Worm (Caenorhabditis elegans) whole organism, L1 larva: ENCODE measurements around the gene col-157.

Experiments used
- C04F5.9 ChIP-seq: sonication (generic microtip); optimal IDR thresholded peaks from 2 replicates; lab custom pipeline; 2016; ENCODE audit warnings: missing genetic modification characterization, missing compliant biosample characterization
- alr-1 ChIP-seq: fragments of 200-800 bp; sonication (Bioruptor generic); optimal IDR thresholded peaks from 2 replicates; lab custom pipeline; 2018; ENCODE audit warnings: borderline replicate concordance, mild to moderate bottlenecking, missing genetic modification characterization, missing compliant biosample characterization
- aly-2 ChIP-seq: fragments of 150-350 bp; optimal IDR thresholded peaks from 2 replicates; lab custom pipeline; 2014; ENCODE audit warnings: missing biosample characterization, missing genetic modification characterization
- ama-1 ChIP-seq: fragments of 150-350 bp; optimal IDR thresholded peaks from 2 replicates; lab custom pipeline; 2014
- blmp-1 ChIP-seq: fragments of 150-350 bp; optimal IDR thresholded peaks from 2 replicates; lab custom pipeline; 2014; ENCODE audit warnings: missing biosample characterization, missing genetic modification characterization
- ceh-63 ChIP-seq: fragments of 200-800 bp; sonication (Bioruptor generic); optimal IDR thresholded peaks from 2 replicates; lab custom pipeline; 2018; ENCODE audit warnings: mild to moderate bottlenecking, missing genetic modification characterization, missing compliant biosample characterization
- ceh-8 ChIP-seq: fragments of 200-800 bp; sonication (Bioruptor generic); optimal IDR thresholded peaks from 2 replicates; lab custom pipeline; 2018; ENCODE audit warnings: mild to moderate bottlenecking, missing genetic modification characterization, moderate library complexity, missing compliant biosample characterization
- ceh-82 ChIP-seq, 3 experiments: fragments of 150-350 bp in 1 of 3; sonication (generic microtip) in 2 of 3; optimal IDR thresholded peaks; 2 replicates each; lab custom pipeline; 2014 to 2017; ENCODE audit warnings: missing biosample characterization in 3 of 3, missing genetic modification characterization in 3 of 3
- ces-1 ChIP-seq: fragments of 150-350 bp; optimal IDR thresholded peaks from 2 replicates; lab custom pipeline; 2014; ENCODE audit warnings: missing biosample characterization, missing genetic modification reagents, missing genetic modification characterization
- dpl-1 ChIP-seq, 3 experiments: fragments of 150-350 bp in 2 of 3; sonication (generic microtip) in 1 of 3; optimal IDR thresholded peaks; 2 replicates each; lab custom pipeline; 2014 to 2017; ENCODE audit warnings: missing biosample characterization in 3 of 3, missing genetic modification characterization in 3 of 3, missing genetic modification reagents in 3 of 3
- efl-1 ChIP-seq, 4 experiments: fragments of 150-350 bp; optimal IDR thresholded peaks in 3 of 4; peaks in 1 of 4; 1 replicate in 1 of 4; 2 replicates in 3 of 4; lab custom pipeline; 2014; ENCODE audit warnings: missing biosample characterization in 2 of 4, missing genetic modification characterization in 2 of 4, missing genetic modification reagents in 2 of 4
- efl-3 ChIP-seq: fragments of 200-800 bp; sonication (Bioruptor generic); optimal IDR thresholded peaks from 2 replicates; lab custom pipeline; 2018; ENCODE audit warnings: mild to moderate bottlenecking, missing genetic modification characterization, missing compliant biosample characterization
- egl-13 ChIP-seq: sonication (generic microtip); optimal IDR thresholded peaks from 2 replicates; lab custom pipeline; 2016; ENCODE audit warnings: missing genotype, missing genetic modification reagents, missing genetic modification characterization, missing compliant biosample characterization
- egl-27 ChIP-seq, 2 experiments: fragments of 150-350 bp in 1 of 2; sonication (generic microtip); optimal IDR thresholded peaks; 3 replicates each; lab custom pipeline; 2017 to 2018; ENCODE audit warnings: missing biosample characterization in 2 of 2, missing genetic modification characterization in 2 of 2, missing genetic modification reagents in 2 of 2
- elt-2 ChIP-seq: sonication (generic microtip); optimal IDR thresholded peaks from 2 replicates; lab custom pipeline; 2016; ENCODE audit warnings: missing genetic modification characterization, mild to moderate bottlenecking, inconsistent platforms, missing compliant biosample characterization, missing genetic modification reagents
- hpl-2 ChIP-seq: fragments of 150-350 bp; optimal IDR thresholded peaks from 2 replicates; lab custom pipeline; 2014; ENCODE audit warnings: missing biosample characterization, missing genetic modification reagents, missing genetic modification characterization
- lin-13 ChIP-seq: fragments of 150-350 bp; optimal IDR thresholded peaks from 2 replicates; lab custom pipeline; 2014; ENCODE audit warnings: missing biosample characterization, missing genetic modification reagents, missing genetic modification characterization
- lin-14 ChIP-seq: fragments of 200-800 bp; sonication (Bioruptor generic); optimal IDR thresholded peaks from 2 replicates; lab custom pipeline; 2018; ENCODE audit warnings: mild to moderate bottlenecking, missing genetic modification characterization, moderate library complexity, missing compliant biosample characterization
- lin-35 ChIP-seq, 2 experiments: fragments of 150-350 bp; optimal IDR thresholded peaks; 2 replicates each; lab custom pipeline; 2014; ENCODE audit warnings: missing biosample characterization in 2 of 2, missing genetic modification characterization in 2 of 2, missing genetic modification reagents in 2 of 2
- lir-3 ChIP-seq: sonication (generic microtip); optimal IDR thresholded peaks from 2 replicates; lab custom pipeline; 2016; ENCODE audit warnings: mild to moderate bottlenecking, missing genetic modification characterization, moderate library complexity, missing compliant biosample characterization; ENCODE audit not compliant: poor library complexity
- mab-9 ChIP-seq: fragments of 200-800 bp; sonication (Bioruptor generic); IDR thresholded peaks from 2 replicates; pipeline ENCODE4 v1.3.6; 2022; ENCODE audit warnings: missing genetic modification reagents, missing genetic modification characterization, missing compliant biosample characterization
- mef-2 ChIP-seq: fragments of 150-350 bp; optimal IDR thresholded peaks from 2 replicates; lab custom pipeline; 2014; ENCODE audit warnings: missing biosample characterization, missing genetic modification characterization
- mep-1 ChIP-seq: fragments of 150-350 bp; optimal IDR thresholded peaks from 2 replicates; lab custom pipeline; 2014; ENCODE audit warnings: missing biosample characterization, missing genetic modification characterization
- nhr-12 ChIP-seq: sonication (generic microtip); optimal IDR thresholded peaks from 2 replicates; lab custom pipeline; 2017; ENCODE audit warnings: missing biosample characterization, missing genetic modification characterization
- nhr-20 ChIP-seq: sonication (generic microtip); optimal IDR thresholded peaks from 2 replicates; lab custom pipeline; 2016; ENCODE audit warnings: mild to moderate bottlenecking, missing genetic modification characterization, missing compliant biosample characterization
- nhr-237 ChIP-seq: fragments of 150-350 bp; optimal IDR thresholded peaks from 2 replicates; lab custom pipeline; 2014; ENCODE audit warnings: missing biosample characterization, missing genetic modification characterization
- nhr-71 ChIP-seq: sonication (generic microtip); optimal IDR thresholded peaks from 2 replicates; lab custom pipeline; 2016; ENCODE audit warnings: mild to moderate bottlenecking, missing genetic modification characterization, moderate library complexity, missing compliant biosample characterization
- nhr-85 ChIP-seq: sonication (generic microtip); peaks from one replicate; lab custom pipeline; 2016; ENCODE audit warnings: missing genetic modification characterization, inconsistent platforms, missing compliant biosample characterization
- nhr-90 ChIP-seq: sonication (generic microtip); optimal IDR thresholded peaks from 2 replicates; lab custom pipeline; 2016; ENCODE audit warnings: mild to moderate bottlenecking, missing genetic modification characterization, missing compliant biosample characterization; ENCODE audit not compliant: poor library complexity
- pax-3 ChIP-seq: fragments of 200-800 bp; sonication (Bioruptor generic); optimal IDR thresholded peaks from 2 replicates; lab custom pipeline; 2018; ENCODE audit warnings: mild to moderate bottlenecking, missing genetic modification characterization, moderate library complexity, missing compliant biosample characterization
- pqm-1 ChIP-seq: sonication (generic microtip); optimal IDR thresholded peaks from 3 replicates; lab custom pipeline; 2017; ENCODE audit warnings: missing biosample characterization, missing genetic modification characterization
- rnt-1 ChIP-seq: sonication (generic microtip); optimal IDR thresholded peaks from 2 replicates; lab custom pipeline; 2016; ENCODE audit warnings: mild to moderate bottlenecking, missing genetic modification characterization, moderate library complexity, missing compliant biosample characterization
- snpc-4 ChIP-seq: fragments of 150-350 bp; optimal IDR thresholded peaks from 2 replicates; lab custom pipeline; 2014; ENCODE audit warnings: missing biosample characterization, missing genetic modification characterization
- sptf-1 ChIP-seq: fragments of 150-350 bp; optimal IDR thresholded peaks from 2 replicates; lab custom pipeline; 2014; ENCODE audit warnings: missing biosample characterization, missing genetic modification characterization
- unc-86 ChIP-seq: sonication (generic microtip); optimal IDR thresholded peaks from 2 replicates; lab custom pipeline; 2016; ENCODE audit warnings: missing genetic modification characterization, missing compliant biosample characterization
- xbp-1 ChIP-seq: sonication (generic microtip); optimal IDR thresholded peaks from 2 replicates; lab custom pipeline; 2016; ENCODE audit warnings: missing genetic modification characterization, missing compliant biosample characterization
- zag-1 ChIP-seq: fragments of 150-350 bp; optimal IDR thresholded peaks from 2 replicates; lab custom pipeline; 2014; ENCODE audit warnings: missing biosample characterization, missing genetic modification characterization
- ztf-11 ChIP-seq, 2 experiments: sonication (generic microtip); optimal IDR thresholded peaks; 2 replicates each; lab custom pipeline; 2016 to 2017; ENCODE audit warnings: missing genetic modification characterization in 2 of 2, missing biosample characterization in 1 of 2, missing compliant biosample characterization in 1 of 2

col-157 gene

DNA sequence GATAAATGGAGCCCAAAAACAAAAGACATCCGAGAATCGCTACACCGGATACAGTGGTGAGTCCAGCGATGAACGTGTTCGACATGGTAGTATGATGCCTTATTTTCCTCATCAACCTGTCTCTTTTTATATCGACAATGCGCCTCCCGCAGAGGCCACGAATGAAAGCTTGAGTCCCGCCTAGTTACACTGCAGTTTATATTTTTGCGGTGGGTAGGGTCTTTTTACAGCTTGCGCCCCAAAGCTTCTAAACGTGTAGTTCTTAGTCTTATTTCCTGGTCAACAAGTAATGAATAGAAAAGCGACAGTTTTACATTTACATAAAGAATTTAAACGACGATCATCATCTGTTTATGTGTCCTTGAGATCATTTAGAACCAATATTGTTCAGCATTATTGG lies 33.6 kb upstream of the col-157 start, which contains the start of gene col-156:
Gene col-156 (minus strand): TSS at position 101 of the 400 bp plus-strand sequence.
- TF ChIP-seq aly-2 (tag; lab: Kevin White, UChicago) (no peak), xbp-1 (no peak), mab-9 (GFP tag; lab: Robert Waterston, UW) (no peak), hpl-2 (no peak), pax-3 (tag; lab: Kevin White, UChicago) (no peak), nhr-71 (tag; lab: Kevin White, UChicago) (no peak), efl-3 (GFP tag; lab: Kevin White, UChicago) (no peak), ces-1 (GFP tag; lab: Kevin White, UChicago) (no peak), dpl-1 (GFP tag; optimal IDR thresholded peaks at IDR 0.05; lab: Kevin White, UChicago) (no peak), lin-13 (GFP tag; lab: Kevin White, UChicago) (no peak), blmp-1 (no peak), mef-2 (tag; lab: Kevin White, UChicago) (no peak), mep-1 (tag; lab: Kevin White, UChicago) (no peak), ceh-63 (GFP tag; lab: Kevin White, UChicago) (no peak), lin-14 (GFP tag; lab: Kevin White, UChicago) (no peak), nhr-12 (tag; lab: Kevin White, UChicago) (no peak), egl-27 (tag; optimal IDR thresholded peaks at IDR 0.05; lab: Kevin White, UChicago) (no peak), egl-13 (tag; lab: Kevin White, UChicago) (no peak), ceh-8 (GFP tag; lab: Kevin White, UChicago) (no peak), C04F5.9 (no peak)
- TF ChIP-seq, all 84 proteins: peak for 0

DNA sequence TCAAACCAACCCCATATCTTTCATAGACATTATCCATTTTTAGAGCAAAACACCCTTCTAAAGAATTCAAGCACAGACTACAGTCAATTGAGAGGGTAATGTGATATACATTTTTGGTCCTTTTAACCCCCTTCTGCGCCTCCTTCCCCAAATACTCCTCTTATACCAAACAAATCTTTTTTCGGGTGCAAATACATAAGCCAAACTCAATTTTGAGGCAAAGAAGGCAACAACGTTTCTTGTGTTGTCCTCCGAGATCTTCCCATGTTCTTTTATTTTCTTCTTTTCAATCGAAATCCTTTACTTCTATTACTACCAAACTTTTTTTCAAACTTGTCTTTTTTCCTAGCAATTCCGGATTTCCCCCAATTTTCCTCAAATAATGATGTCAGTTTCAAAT lies 28.9 kb upstream of the col-157 start:
- peak; percentile 44 for TF ChIP-seq lin-14 (GFP tag; lab: Kevin White, UChicago)
- no peak for TF ChIP-seq ztf-11 (tag; optimal IDR thresholded peaks at IDR 0.05; lab: Kevin White, UChicago)
- TF ChIP-seq mab-9 (GFP tag; lab: Robert Waterston, UW) = no peak

DNA sequence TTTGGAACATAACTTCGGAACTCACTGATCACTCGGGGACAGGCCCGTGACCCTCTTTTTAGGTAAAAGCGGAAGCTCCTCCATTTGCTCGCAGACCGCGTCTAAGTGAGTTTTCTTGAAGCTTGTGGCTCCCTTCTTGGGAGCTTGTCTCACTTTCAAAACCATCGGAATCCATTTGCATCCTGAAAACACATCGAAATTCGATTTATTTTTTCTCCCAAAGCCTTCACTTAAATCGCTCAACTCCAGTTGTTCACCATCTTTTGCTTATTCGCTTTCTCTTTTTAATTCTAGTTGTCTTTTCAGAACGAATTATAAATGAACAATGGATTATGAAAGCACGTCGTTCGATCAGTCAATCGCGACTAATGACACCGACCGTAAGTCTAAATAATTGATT lies 24.6 kb upstream of the col-157 start, which contains the start of gene T11F9.1:
Gene T11F9.1 (plus strand): TSS at position 301 of the 400 bp plus-strand sequence.
- TF ChIP-seq alr-1 (tag; lab: Kevin White, UChicago) = no peak
- TF ChIP-seq zag-1 (tag; lab: Kevin White, UChicago) = no peak
- peak; percentile 51 for TF ChIP-seq lin-14 (GFP tag; lab: Kevin White, UChicago)

DNA sequence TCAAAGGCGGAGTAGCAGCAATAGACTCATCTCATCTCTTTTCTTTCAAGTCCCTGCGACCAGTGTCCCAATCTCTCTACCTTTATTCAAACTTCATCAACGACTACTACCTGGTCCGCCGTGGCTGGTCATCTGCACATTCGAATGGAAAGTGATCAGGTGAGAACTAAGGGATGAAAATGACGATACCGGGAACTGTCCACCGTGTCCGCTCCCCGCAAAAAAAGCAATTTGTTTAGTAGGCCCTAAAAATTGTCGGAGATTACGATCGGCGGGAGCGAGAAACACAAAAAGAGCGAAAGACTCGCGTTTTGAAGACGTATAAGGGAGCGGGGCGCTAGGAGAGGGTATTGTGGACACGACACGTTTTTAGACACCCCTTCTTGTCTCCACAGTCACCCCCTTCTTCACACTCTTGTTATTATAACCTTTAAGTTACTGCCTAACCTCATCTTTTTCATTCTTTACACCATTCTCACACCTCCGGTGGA lies 20.8 kb upstream of the col-157 start, which contains the start of gene zipt-16:
Gene zipt-16 (plus strand): TSS at position 51 of the 491 bp plus-strand sequence.
- TF ChIP-seq egl-13 (tag; lab: Kevin White, UChicago) (no peak), blmp-1 (peak; percentile 12), lin-14 (GFP tag; lab: Kevin White, UChicago) (peak; percentile 19), nhr-85 (tag; lab: Kevin White, UChicago) (peak; percentile 60)

DNA sequence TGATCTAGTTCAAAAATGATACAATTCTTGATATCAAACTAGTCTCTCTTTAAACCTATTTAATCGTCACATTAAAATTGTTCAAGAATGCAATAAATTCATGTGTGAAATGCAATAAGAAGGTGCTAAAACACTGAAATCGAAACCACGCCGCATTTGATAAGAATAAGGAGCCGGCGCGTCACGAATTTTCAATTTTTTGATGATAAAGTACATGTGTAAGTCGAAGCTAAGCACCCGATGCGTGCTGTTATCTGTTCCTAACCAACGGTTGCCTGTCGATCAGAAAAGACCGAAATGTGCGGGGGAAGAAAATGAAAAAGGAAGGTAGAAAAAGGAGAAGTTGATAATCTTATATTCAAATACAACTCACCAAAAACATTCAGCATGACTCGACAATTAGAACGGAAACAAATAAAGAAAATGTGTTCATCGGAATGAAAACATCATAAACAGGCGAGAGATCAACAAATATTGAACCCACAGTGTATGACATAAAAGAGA lies 13.6 kb upstream of the col-157 start, which contains the start of gene aat-6:
Gene aat-6 (minus strand): TSS at position 454 of the 504 bp plus-strand sequence.
- TF ChIP-seq lin-35 (GFP tag; optimal IDR thresholded peaks at IDR 0.05; lab: Kevin White, UChicago) (peak in 1 of 2 experiments; percentile 24), pqm-1 (peak; percentile 10), sptf-1 (no peak), lin-14 (GFP tag; lab: Kevin White, UChicago) (no peak), nhr-90 (tag; lab: Kevin White, UChicago) (peak; percentile 2), pax-3 (tag; lab: Kevin White, UChicago) (no peak), snpc-4 (tag; lab: Kevin White, UChicago) (no peak), mef-2 (tag; lab: Kevin White, UChicago) (no peak), rnt-1 (tag; lab: Kevin White, UChicago) (no peak), ama-1 (lab: Kevin White, UChicago) (no peak), unc-86 (no peak), nhr-237 (tag; lab: Kevin White, UChicago) (no peak), efl-1 (optimal IDR thresholded peaks at IDR 0.05; lab: Kevin White, UChicago) (no peak), efl-1 (GFP tag; optimal IDR thresholded peaks at IDR 0.05 in 1 of 2; lab: Kevin White, UChicago) (peak in 1 of 2 experiments; percentile 78), nhr-20 (tag; lab: Kevin White, UChicago) (peak; percentile 38), ceh-82 (tag; optimal IDR thresholded peaks at IDR 0.05; lab: Kevin White, UChicago) (no peak), hpl-2 (no peak), lir-3 (tag; lab: Kevin White, UChicago) (no peak), elt-2 (peak; percentile 93)
